Worm (Caenorhabditis elegans) whole organism, mixed stage, embryonic: ENCODE measurements around the gene bgal-2.

Experiments used
- M03D4.4 ChIP-seq: sonication (generic microtip); optimal IDR thresholded peaks from 2 replicates; lab custom pipeline; 2017; ENCODE audit warnings: mild to moderate bottlenecking, missing genetic modification characterization, missing compliant biosample characterization
- bed-3 ChIP-seq: fragments of 200-800 bp; sonication (Bioruptor generic); optimal IDR thresholded peaks from 3 replicates; lab custom pipeline; 2018; ENCODE audit warnings: mild to moderate bottlenecking, missing genetic modification characterization, moderate library complexity, missing compliant biosample characterization
- blmp-1 ChIP-seq: fragments of 150-350 bp; optimal IDR thresholded peaks from 2 replicates; lab custom pipeline; 2014; ENCODE audit warnings: missing biosample characterization, missing genetic modification characterization
- ceh-43 ChIP-seq: fragments of 200-800 bp; sonication (Bioruptor generic); optimal IDR thresholded peaks from 2 replicates; lab custom pipeline; 2018; ENCODE audit warnings: mild to moderate bottlenecking, missing genetic modification characterization, moderate library complexity, missing compliant biosample characterization
- ces-1 ChIP-seq: fragments of 150-350 bp; optimal IDR thresholded peaks from 2 replicates; lab custom pipeline; 2014; ENCODE audit warnings: missing biosample characterization, missing genetic modification reagents, missing genetic modification characterization
- cnd-1 ChIP-seq: fragments of 200-800 bp; sonication (Bioruptor generic); optimal IDR thresholded peaks from 2 replicates; lab custom pipeline; 2018; ENCODE audit warnings: mild to moderate bottlenecking, missing genetic modification characterization, missing compliant biosample characterization
- elt-1 ChIP-seq: sonication (generic microtip); optimal IDR thresholded peaks from 2 replicates; lab custom pipeline; 2017; ENCODE audit warnings: missing genetic modification characterization, mild to moderate bottlenecking, missing compliant biosample characterization, antibody characterized with exemption, moderate library complexity, borderline replicate concordance; ENCODE audit not compliant: insufficient read depth
- elt-3 ChIP-seq: fragments of 150-350 bp; optimal IDR thresholded peaks from 2 replicates; lab custom pipeline; 2014; ENCODE audit warnings: missing biosample characterization, missing genetic modification characterization
- ham-2 ChIP-seq: fragments of 200-800 bp; sonication (Bioruptor generic); optimal IDR thresholded peaks from 2 replicates; lab custom pipeline; 2018; ENCODE audit warnings: mild to moderate bottlenecking, missing genetic modification characterization, missing compliant biosample characterization
- hlh-1 ChIP-seq: fragments of 150-350 bp; optimal IDR thresholded peaks from 2 replicates; lab custom pipeline; 2014; ENCODE audit warnings: missing biosample characterization, missing genetic modification reagents, missing genetic modification characterization
- lin-13 ChIP-seq: fragments of 150-350 bp; optimal IDR thresholded peaks from 2 replicates; lab custom pipeline; 2014; ENCODE audit warnings: missing biosample characterization, missing genetic modification characterization
- lin-32 ChIP-seq: fragments of 200-800 bp; sonication (Bioruptor generic); optimal IDR thresholded peaks from 2 replicates; lab custom pipeline; 2018; ENCODE audit warnings: mild to moderate bottlenecking, missing genetic modification characterization, missing compliant biosample characterization
- lsy-2 ChIP-seq: fragments of 150-350 bp; optimal IDR thresholded peaks from 2 replicates; lab custom pipeline; 2014; ENCODE audit warnings: missing biosample characterization, missing genetic modification characterization
- mab-5 ChIP-seq: fragments of 150-350 bp; optimal IDR thresholded peaks from 2 replicates; lab custom pipeline; 2014; ENCODE audit warnings: missing biosample characterization, missing genetic modification characterization
- mep-1 ChIP-seq: fragments of 150-350 bp; optimal IDR thresholded peaks from 2 replicates; lab custom pipeline; 2017; ENCODE audit warnings: missing biosample characterization, missing genetic modification reagents, missing genetic modification characterization, inconsistent platforms
- mls-2 ChIP-seq: sonication (generic microtip); optimal IDR thresholded peaks from 2 replicates; lab custom pipeline; 2016; ENCODE audit warnings: mild to moderate bottlenecking, missing genetic modification characterization, moderate library complexity, missing compliant biosample characterization
- nhr-237 ChIP-seq: fragments of 150-350 bp; optimal IDR thresholded peaks from 2 replicates; lab custom pipeline; 2014; ENCODE audit warnings: missing biosample characterization, missing genetic modification characterization
- nhr-28 ChIP-seq: fragments of 150-350 bp; optimal IDR thresholded peaks from 2 replicates; lab custom pipeline; 2014; ENCODE audit warnings: missing biosample characterization, missing genetic modification characterization
- pha-4 ChIP-seq: fragments of 150-350 bp; optimal IDR thresholded peaks from 2 replicates; lab custom pipeline; 2018; ENCODE audit warnings: missing biosample characterization, missing genetic modification reagents, missing genetic modification characterization
- sem-2 ChIP-seq: fragments of 200-800 bp; sonication (Bioruptor generic); optimal IDR thresholded peaks from 2 replicates; lab custom pipeline; 2018; ENCODE audit warnings: mild to moderate bottlenecking, missing genetic modification characterization, missing compliant biosample characterization
- snpc-4 ChIP-seq: fragments of 150-350 bp; optimal IDR thresholded peaks from 2 replicates; lab custom pipeline; 2014; ENCODE audit warnings: missing biosample characterization, missing genetic modification characterization
- sptf-1 ChIP-seq: sonication (generic microtip); optimal IDR thresholded peaks from 2 replicates; lab custom pipeline; 2017; ENCODE audit warnings: mild to moderate bottlenecking, missing genetic modification characterization, moderate library complexity, missing compliant biosample characterization
- unc-120 ChIP-seq: sonication (generic microtip); optimal IDR thresholded peaks from 2 replicates; lab custom pipeline; 2017; ENCODE audit warnings: missing genetic modification characterization, missing compliant biosample characterization; ENCODE audit not compliant: poor library complexity, severe bottlenecking
- unc-39 ChIP-seq: fragments of 150-350 bp; optimal IDR thresholded peaks from 2 replicates; lab custom pipeline; 2014; ENCODE audit warnings: missing biosample characterization, missing genetic modification characterization
- unc-62 ChIP-seq: fragments of 150-350 bp; optimal IDR thresholded peaks from 2 replicates; lab custom pipeline; 2014; ENCODE audit warnings: missing biosample characterization, missing genetic modification reagents, missing genetic modification characterization
- zip-8 ChIP-seq: fragments of 150-350 bp; optimal IDR thresholded peaks from 2 replicates; lab custom pipeline; 2014; ENCODE audit warnings: missing biosample characterization, missing genetic modification characterization

bgal-2 gene

DNA sequence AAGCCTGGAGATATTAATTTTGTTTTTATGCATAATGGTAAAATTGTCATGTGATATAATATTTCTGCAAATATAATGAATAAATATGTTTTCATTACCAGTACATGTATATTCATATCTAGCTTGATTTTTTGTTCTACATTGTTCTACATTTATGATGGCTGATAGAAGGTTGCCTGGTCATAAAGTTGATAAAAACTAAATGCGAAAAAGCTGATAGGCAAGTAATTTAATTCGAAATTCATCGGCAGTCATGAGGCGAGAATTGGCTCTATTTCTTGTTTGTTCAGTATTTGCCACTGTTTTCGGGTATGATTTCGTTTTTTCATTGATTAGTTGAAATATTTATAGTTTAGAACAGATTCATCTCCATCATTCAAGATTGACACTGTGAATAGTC, at the start of gene bgal-2:
Gene bgal-2, plus strand, starts transcription at position 231 of the 400 bp plus-strand sequence.
- TF ChIP-seq unc-120 (tag; lab: Kevin White, UChicago) (no peak), snpc-4 (tag; lab: Kevin White, UChicago) (no peak), ceh-43 (GFP tag; lab: Kevin White, UChicago) (no peak), elt-3 (no peak), ces-1 (GFP tag; lab: Kevin White, UChicago) (no peak), sptf-1 (tag; lab: Kevin White, UChicago) (no peak)
- TF ChIP-seq, all 35 proteins: peak for 0

DNA sequence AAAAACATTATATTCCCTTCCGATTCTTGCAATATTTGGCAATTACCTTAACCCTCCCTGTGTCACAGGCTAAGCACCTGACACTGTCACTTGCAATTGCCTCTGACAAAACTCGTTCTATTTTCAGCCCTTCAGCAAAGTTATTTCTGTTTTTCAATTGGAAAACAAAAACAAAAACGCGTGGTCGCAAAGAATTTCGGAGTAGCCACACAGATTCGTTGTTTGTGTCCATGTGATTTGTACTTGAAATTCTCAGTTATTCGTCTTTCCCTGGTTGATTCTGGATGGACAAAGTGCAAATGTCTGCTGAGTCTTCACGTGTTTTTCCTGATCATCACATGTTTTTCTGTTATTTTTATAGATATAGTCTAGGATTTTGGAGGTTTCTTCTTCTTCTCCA, 48.7 kb upstream of the bgal-2 start:
- TF ChIP-seq hlh-1, result no peak
- no peak for TF ChIP-seq unc-120 (tag; lab: Kevin White, UChicago)
- TF ChIP-seq zip-8 (tag; lab: Kevin White, UChicago), result no peak
- no peak for TF ChIP-seq lin-13 (tag; lab: Kevin White, UChicago)

ce11 chrX:6736358-6736991, 47.7 kb upstream of the bgal-2 start:
- TF ChIP-seq elt-1, result peak; percentile 9
- TF ChIP-seq ces-1 (GFP tag; lab: Kevin White, UChicago), result peak; percentile 35
- no peak for TF ChIP-seq bed-3 (GFP tag; lab: Kevin White, UChicago)
- no peak for TF ChIP-seq sem-2 (GFP tag; lab: Kevin White, UChicago)
- no peak for TF ChIP-seq mep-1 (tag; lab: Kevin White, UChicago)
- peak; percentile 83 for TF ChIP-seq elt-3

DNA sequence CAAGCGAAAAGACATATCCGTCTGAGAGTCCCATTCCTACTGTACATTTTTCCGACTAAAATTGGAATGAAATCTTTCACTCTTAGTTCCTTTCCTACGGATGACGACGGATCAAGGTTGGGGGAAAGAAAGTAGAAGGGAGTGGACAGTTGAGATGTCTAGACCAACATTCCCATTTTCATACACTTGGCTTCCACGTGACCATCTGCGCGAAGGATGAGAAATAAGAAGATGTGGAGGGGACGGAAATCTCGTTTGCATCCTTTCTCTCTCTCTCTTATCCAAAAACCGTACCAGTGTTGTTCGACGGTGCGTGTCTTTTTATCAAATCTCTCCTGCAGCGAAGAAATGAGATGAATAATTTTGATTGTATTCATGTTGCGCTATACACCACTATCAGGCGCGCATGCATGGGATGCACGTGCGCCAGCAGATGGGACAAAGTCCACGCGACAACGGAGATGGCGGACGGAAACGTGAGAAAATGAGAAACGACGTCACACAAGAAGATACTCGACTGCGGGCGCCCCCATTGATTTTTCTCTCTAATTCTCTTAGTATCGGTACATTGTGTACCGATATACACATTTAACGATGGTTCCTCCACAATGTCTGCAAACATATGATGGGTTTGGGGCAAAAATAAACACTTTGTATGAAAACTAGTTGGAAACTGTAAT, 46.7 kb upstream of the bgal-2 start:
- TF ChIP-seq lsy-2 (tag; lab: Kevin White, UChicago) (no peak), nhr-237 (tag; lab: Kevin White, UChicago) (peak; percentile 38), sptf-1 (tag; lab: Kevin White, UChicago) (no peak), hlh-1 (peak; percentile 43), snpc-4 (tag; lab: Kevin White, UChicago) (no peak), mls-2 (tag; lab: Kevin White, UChicago) (peak; percentile 18), lin-32 (GFP tag; lab: Kevin White, UChicago) (no peak), mep-1 (tag; lab: Kevin White, UChicago) (peak; percentile 35), elt-1 (peak; percentile 88), blmp-1 (tag; lab: Kevin White, UChicago) (peak; percentile 37), sem-2 (GFP tag; lab: Kevin White, UChicago) (peak; percentile 22), elt-3 (peak; percentile 92), mab-5 (tag; lab: Kevin White, UChicago) (no peak), M03D4.4 (tag; lab: Kevin White, UChicago) (no peak), lin-13 (tag; lab: Kevin White, UChicago) (peak; percentile 14), pha-4 (tag; lab: Kevin White, UChicago) (peak; percentile 60), nhr-28 (tag; lab: Kevin White, UChicago) (no peak), unc-120 (tag; lab: Kevin White, UChicago) (peak; percentile 58), ham-2 (GFP tag; lab: Kevin White, UChicago) (peak; percentile 62), ces-1 (GFP tag; lab: Kevin White, UChicago) (peak; percentile 55), unc-62 (GFP tag; lab: Kevin White, UChicago) (peak; percentile 69), cnd-1 (tag; lab: Kevin White, UChicago) (no peak)
- TF ChIP-seq, all 35 proteins: peak for 14

DNA sequence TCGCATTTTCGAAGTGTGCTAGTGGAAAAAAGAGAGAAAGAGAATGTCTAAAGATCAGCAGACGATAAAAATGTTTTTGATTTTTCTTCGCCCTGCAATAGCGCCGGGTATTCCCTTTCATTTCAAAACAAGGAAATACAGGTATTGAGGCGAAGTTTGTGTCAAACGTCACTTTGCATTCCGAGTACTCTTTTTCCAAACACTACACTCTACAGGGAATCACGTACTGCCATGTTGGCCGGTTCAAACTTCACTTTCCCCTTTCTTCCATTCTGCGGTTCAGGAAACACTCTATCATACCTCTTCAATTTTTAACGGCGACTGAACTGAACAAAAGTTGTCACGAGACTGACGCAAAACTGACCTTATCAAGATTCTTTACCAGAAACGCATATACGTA, 45.7 kb upstream of the bgal-2 start:
- TF ChIP-seq bed-3 (GFP tag; lab: Kevin White, UChicago) (no peak), nhr-237 (tag; lab: Kevin White, UChicago) (no peak), cnd-1 (tag; lab: Kevin White, UChicago) (no peak), elt-3 (no peak), lin-32 (GFP tag; lab: Kevin White, UChicago) (no peak), lsy-2 (tag; lab: Kevin White, UChicago) (no peak), pha-4 (tag; lab: Kevin White, UChicago) (no peak), mab-5 (tag; lab: Kevin White, UChicago) (no peak), unc-39 (no peak), ces-1 (GFP tag; lab: Kevin White, UChicago) (no peak), snpc-4 (tag; lab: Kevin White, UChicago) (no peak), ceh-43 (GFP tag; lab: Kevin White, UChicago) (no peak), hlh-1 (no peak), ham-2 (GFP tag; lab: Kevin White, UChicago) (no peak)
